Fruit fly (Drosophila melanogaster) whole organism, prepupa: ENCODE data around the gene CG31659.

ENCODE experiments used
- CG10631 ChIP-seq: fragments of 200-800 bp; sonication (Bioruptor generic); optimal IDR thresholded peaks from 2 replicates; lab custom pipeline; 2016; ENCODE audit warnings: missing biosample characterization, missing genetic modification characterization
- CG10669 ChIP-seq: fragments of 200-800 bp; sonication (Bioruptor generic); optimal IDR thresholded peaks from 3 replicates; lab custom pipeline; 2018; ENCODE audit warnings: missing biosample characterization, mild to moderate bottlenecking, missing genetic modification characterization, moderate library complexity
- CG11294 ChIP-seq: fragments of 200-800 bp; sonication (Bioruptor generic); IDR thresholded peaks from 2 replicates; pipeline ENCODE4 v1.3.6; 2022; ENCODE audit warnings: missing biosample characterization, missing genetic modification characterization
- CG11762 ChIP-seq: fragments of 200-800 bp; sonication (Bioruptor generic); optimal IDR thresholded peaks from 3 replicates; lab custom pipeline; 2016; ENCODE audit warnings: missing biosample characterization, missing genetic modification characterization; ENCODE audit not compliant: insufficient read depth
- CG11902 ChIP-seq: fragments of 200-800 bp; sonication (Bioruptor generic); optimal IDR thresholded peaks from 3 replicates; lab custom pipeline; 2016; ENCODE audit warnings: missing biosample characterization, missing genetic modification characterization
- CG15336 ChIP-seq: fragments of 200-800 bp; sonication (Bioruptor generic); IDR thresholded peaks from 2 replicates; pipeline ENCODE4 v1.3.6; 2022; ENCODE audit warnings: missing biosample characterization, missing genetic modification characterization
- CG16779 ChIP-seq: fragments of 200-800 bp; sonication (Bioruptor generic); optimal IDR thresholded peaks from 3 replicates; lab custom pipeline; 2017; ENCODE audit warnings: missing biosample characterization, mild to moderate bottlenecking, missing genetic modification characterization
- CG3032 ChIP-seq: fragments of 200-800 bp; optimal IDR thresholded peaks from 2 replicates; lab custom pipeline; 2019; ENCODE audit warnings: missing biosample characterization, mild to moderate bottlenecking, missing genetic modification characterization, moderate library complexity
- CG32006 ChIP-seq: fragments of 200-800 bp; sonication (Bioruptor generic); optimal IDR thresholded peaks from 3 replicates; lab custom pipeline; 2017; ENCODE audit warnings: missing biosample characterization, mild to moderate bottlenecking, missing genetic modification characterization
- CG4318 ChIP-seq: fragments of 200-800 bp; sonication (Bioruptor generic); optimal IDR thresholded peaks from 3 replicates; lab custom pipeline; 2017; ENCODE audit warnings: missing biosample characterization, mild to moderate bottlenecking, missing genetic modification characterization
- CG6163 ChIP-seq: fragments of 200-800 bp; sonication (Bioruptor generic); IDR thresholded peaks from 3 replicates; pipeline ENCODE4 v1.3.6; 2022; ENCODE audit warnings: missing biosample characterization, missing genetic modification characterization
- CG6276 ChIP-seq: fragments of 200-800 bp; sonication (Bioruptor generic); optimal IDR thresholded peaks from 2 replicates; lab custom pipeline; 2017; ENCODE audit warnings: missing biosample characterization, mild to moderate bottlenecking, missing genetic modification characterization
- CG6792 ChIP-seq: fragments of 200-800 bp; sonication (Bioruptor generic); optimal IDR thresholded peaks from 3 replicates; lab custom pipeline; 2016; ENCODE audit warnings: missing biosample characterization, missing genetic modification characterization
- CG6808 ChIP-seq: fragments of 200-800 bp; sonication (Bioruptor generic); optimal IDR thresholded peaks from 3 replicates; lab custom pipeline; 2017; ENCODE audit warnings: missing biosample characterization, missing genetic modification characterization, mild to moderate bottlenecking, moderate library complexity, missing genetic modification reagents
- CG6854 ChIP-seq: fragments of 200-800 bp; sonication (Bioruptor generic); optimal IDR thresholded peaks from 2 replicates; lab custom pipeline; 2017; ENCODE audit warnings: missing biosample characterization, mild to moderate bottlenecking, missing genetic modification characterization
- CG7368 ChIP-seq: fragments of 200-800 bp; sonication (Bioruptor generic); optimal IDR thresholded peaks from 3 replicates; lab custom pipeline; 2016; ENCODE audit warnings: missing biosample characterization, missing genetic modification characterization
- CG8119 ChIP-seq: fragments of 200-800 bp; sonication (Bioruptor generic); IDR thresholded peaks from 3 replicates; pipeline ENCODE4 v1.3.6; 2022; ENCODE audit warnings: missing biosample characterization, missing genetic modification characterization
- CG8319 ChIP-seq: fragments of 200-800 bp; sonication (Bioruptor generic); optimal IDR thresholded peaks from 3 replicates; lab custom pipeline; 2016; ENCODE audit warnings: missing biosample characterization, missing genetic modification characterization
- CG9139 ChIP-seq: fragments of 200-800 bp; sonication (Bioruptor generic); optimal IDR thresholded peaks from 3 replicates; lab custom pipeline; 2017; ENCODE audit warnings: missing biosample characterization, mild to moderate bottlenecking, missing genetic modification characterization
- Eip75B ChIP-seq: fragments of 200-800 bp; sonication (Bioruptor generic); optimal IDR thresholded peaks from 3 replicates; lab custom pipeline; 2016; ENCODE audit warnings: missing biosample characterization, missing genetic modification characterization
- Eip78C ChIP-seq: fragments of 200-800 bp; sonication (Bioruptor generic); peaks from one replicate; lab custom pipeline; 2016; ENCODE audit warnings: missing biosample characterization, missing genetic modification characterization
- Ets21C ChIP-seq: fragments of 200-800 bp; sonication (Bioruptor generic); optimal IDR thresholded peaks from 3 replicates; lab custom pipeline; 2016; ENCODE audit warnings: missing biosample characterization, missing genetic modification characterization
- Ets96B ChIP-seq: fragments of 200-800 bp; optimal IDR thresholded peaks from 2 replicates; lab custom pipeline; 2019; ENCODE audit warnings: missing biosample characterization, mild to moderate bottlenecking, missing genetic modification characterization, moderate library complexity
- Gug ChIP-seq: fragments of 200-800 bp; sonication (Bioruptor generic); IDR thresholded peaks from 2 replicates; pipeline ENCODE4 v1.3.6; 2022; ENCODE audit warnings: missing biosample characterization, missing genetic modification characterization
- Hr38 ChIP-seq: sonication (Bioruptor generic); optimal IDR thresholded peaks from 2 replicates; lab custom pipeline; 2016; ENCODE audit warnings: missing biosample characterization, missing genetic modification characterization
- Hr39 ChIP-seq: fragments of 200-800 bp; sonication (Bioruptor generic); optimal IDR thresholded peaks from 2 replicates; lab custom pipeline; 2016; ENCODE audit warnings: missing biosample characterization, missing genetic modification characterization
- Hr4 ChIP-seq: fragments of 200-800 bp; sonication (Bioruptor generic); optimal IDR thresholded peaks from 3 replicates; lab custom pipeline; 2016; ENCODE audit warnings: missing biosample characterization, missing genetic modification characterization
- OdsH ChIP-seq: fragments of 200-800 bp; sonication (Bioruptor generic); optimal IDR thresholded peaks from 3 replicates; lab custom pipeline; 2016; ENCODE audit warnings: missing biosample characterization, missing genetic modification characterization
- Smox ChIP-seq: fragments of 200-800 bp; sonication (Bioruptor generic); optimal IDR thresholded peaks from 3 replicates; lab custom pipeline; 2016; ENCODE audit warnings: missing biosample characterization, missing genetic modification characterization
- Sox102F ChIP-seq: fragments of 200-800 bp; sonication (Bioruptor generic); optimal IDR thresholded peaks from 2 replicates; lab custom pipeline; 2016; ENCODE audit warnings: missing biosample characterization, mild to moderate bottlenecking, missing genetic modification characterization
- Sox14 ChIP-seq: fragments of 200-800 bp; sonication (Bioruptor generic); optimal IDR thresholded peaks from 3 replicates; lab custom pipeline; 2016; ENCODE audit warnings: missing biosample characterization, missing genetic modification characterization
- Sox15 ChIP-seq: fragments of 200-800 bp; sonication (Bioruptor generic); optimal IDR thresholded peaks from 3 replicates; lab custom pipeline; 2016; ENCODE audit warnings: missing biosample characterization, missing genetic modification characterization
- achi ChIP-seq: fragments of 200-800 bp; sonication (Bioruptor generic); optimal IDR thresholded peaks from 3 replicates; lab custom pipeline; 2016; ENCODE audit warnings: missing biosample characterization, missing genetic modification characterization
- acj6 ChIP-seq: fragments of 200-800 bp; sonication (Bioruptor generic); optimal IDR thresholded peaks from 3 replicates; lab custom pipeline; 2016; ENCODE audit warnings: missing biosample characterization, missing genetic modification characterization
- cyc ChIP-seq: fragments of 200-800 bp; sonication (Bioruptor generic); optimal IDR thresholded peaks from 3 replicates; lab custom pipeline; 2016; ENCODE audit warnings: missing biosample characterization, missing genetic modification characterization
- dac ChIP-seq: fragments of 200-800 bp; sonication (Bioruptor generic); optimal IDR thresholded peaks from 2 replicates; lab custom pipeline; 2017; ENCODE audit warnings: missing biosample characterization, mild to moderate bottlenecking, missing genetic modification characterization
- dsx ChIP-seq: fragments of 200-800 bp; optimal IDR thresholded peaks from 3 replicates; lab custom pipeline; 2019; ENCODE audit warnings: missing biosample characterization, mild to moderate bottlenecking, missing genetic modification characterization, moderate library complexity; ENCODE audit not compliant: poor library complexity, severe bottlenecking
- eg ChIP-seq: fragments of 200-800 bp; sonication (Bioruptor generic); IDR thresholded peaks from 3 replicates; pipeline ENCODE4 v1.3.6; 2022; ENCODE audit warnings: missing biosample characterization, missing genetic modification characterization
- esn ChIP-seq: fragments of 200-800 bp; sonication (Bioruptor generic); optimal IDR thresholded peaks from 2 replicates; lab custom pipeline; 2016; ENCODE audit warnings: missing biosample characterization, mild to moderate bottlenecking, missing genetic modification characterization, moderate library complexity
- fd59A ChIP-seq: fragments of 200-800 bp; sonication (Bioruptor generic); optimal IDR thresholded peaks from 2 replicates; lab custom pipeline; 2017; ENCODE audit warnings: missing biosample characterization, mild to moderate bottlenecking, missing genetic modification characterization, missing genetic modification reagents
- fd85E ChIP-seq: fragments of 200-800 bp; sonication (Bioruptor generic); optimal IDR thresholded peaks from 3 replicates; lab custom pipeline; 2016; ENCODE audit warnings: missing biosample characterization, missing genetic modification characterization
- fkh ChIP-seq: fragments of 200-800 bp; sonication (Bioruptor generic); optimal IDR thresholded peaks from 3 replicates; lab custom pipeline; 2017; ENCODE audit warnings: missing biosample characterization, mild to moderate bottlenecking, missing genetic modification characterization, moderate library complexity
- lz ChIP-seq: fragments of 200-800 bp; sonication (Bioruptor generic); optimal IDR thresholded peaks from 3 replicates; lab custom pipeline; 2016; ENCODE audit warnings: missing biosample characterization, missing genetic modification characterization
- net ChIP-seq: fragments of 200-800 bp; sonication (Bioruptor generic); optimal IDR thresholded peaks from 3 replicates; lab custom pipeline; 2016; ENCODE audit warnings: missing biosample characterization, missing genetic modification characterization
- spab ChIP-seq: fragments of 200-800 bp; sonication (Bioruptor generic); optimal IDR thresholded peaks from 2 replicates; lab custom pipeline; 2017; ENCODE audit warnings: missing biosample characterization, mild to moderate bottlenecking, missing genetic modification characterization, missing genetic modification reagents
- svp ChIP-seq: fragments of 200-800 bp; sonication (Bioruptor generic); peaks from one replicate; lab custom pipeline; 2016; ENCODE audit warnings: missing biosample characterization, missing genetic modification characterization
- topi ChIP-seq: fragments of 200-800 bp; sonication (Bioruptor generic); optimal IDR thresholded peaks from 3 replicates; lab custom pipeline; 2016; ENCODE audit warnings: missing biosample characterization, missing genetic modification characterization
- vri ChIP-seq: fragments of 200-800 bp; sonication (Bioruptor generic); optimal IDR thresholded peaks from 3 replicates; lab custom pipeline; 2016; ENCODE audit warnings: missing biosample characterization, mild to moderate bottlenecking, missing genetic modification characterization

The CG31659 gene

dm6 chr2L:1328861-1329260 lies 30.7 kb downstream of the CG31659 start, which contains the start of gene a5:
a5 (plus strand) TSS chr2L:1329161.
- TF ChIP-seq CG6163 (GFP tag; lab: Robert Waterston, UW) (no peak), fd59A (GFP tag; lab: Kevin White, UChicago) (no peak), esn (no peak), Hr39 (GFP tag; lab: Kevin White, UChicago) (no peak), Sox14 (GFP tag; lab: Kevin White, UChicago) (no peak), achi (GFP tag; lab: Kevin White, UChicago) (no peak)
- TF ChIP-seq, all 60 proteins: peak for 0

dm6 chr2L:1316422-1316821 lies 43.2 kb downstream of the CG31659 start:
- TF ChIP-seq OdsH (GFP tag; lab: Kevin White, UChicago) (peak; percentile 2), Eip78C (GFP tag; lab: Kevin White, UChicago) (peak; percentile 41), CG6163 (GFP tag; lab: Robert Waterston, UW) (no peak), cyc (GFP tag; lab: Kevin White, UChicago) (no peak)

- TF ChIP-seq Hr39 (GFP tag; lab: Kevin White, UChicago), result no peak
- no peak for TF ChIP-seq CG11902 (GFP tag; lab: Kevin White, UChicago)
- no peak for TF ChIP-seq CG10631 (GFP tag; lab: Kevin White, UChicago)
- TF ChIP-seq CG6854 (GFP tag; lab: Kevin White, UChicago), result no peak
- TF ChIP-seq vri, result no peak
- no peak for TF ChIP-seq fd85E (GFP tag; lab: Kevin White, UChicago)
- no peak for TF ChIP-seq esn
- TF ChIP-seq CG10669 (GFP tag; lab: Kevin White, UChicago), result peak; percentile 8
- no peak for TF ChIP-seq acj6 (GFP tag; lab: Kevin White, UChicago)
- TF ChIP-seq net (GFP tag; lab: Kevin White, UChicago), result no peak
- TF ChIP-seq spab (GFP tag; lab: Kevin White, UChicago), result no peak
- no peak for TF ChIP-seq fd59A (GFP tag; lab: Kevin White, UChicago)
- TF ChIP-seq Sox14 (GFP tag; lab: Kevin White, UChicago), result no peak
- TF ChIP-seq cyc (GFP tag; lab: Kevin White, UChicago), result no peak
- no peak for TF ChIP-seq CG11294 (GFP tag; lab: Robert Waterston, UW)
- TF ChIP-seq dsx (GFP tag; lab: Kevin White, UChicago), result no peak
- TF ChIP-seq svp (GFP tag; lab: Kevin White, UChicago), result no peak
- peak; percentile 15 for TF ChIP-seq CG3032 (tag; lab: Kevin White, UChicago)
- no peak for TF ChIP-seq CG6276
- TF ChIP-seq dac, result no peak
- TF ChIP-seq Sox102F (GFP tag; lab: Kevin White, UChicago), result no peak
- TF ChIP-seq eg (GFP tag; lab: Robert Waterston, UW), result peak; percentile 70
- peak; percentile 8 for TF ChIP-seq Ets96B (tag; lab: Kevin White, UChicago)
- no peak for TF ChIP-seq CG6808 (GFP tag; lab: Kevin White, UChicago)
- no peak for TF ChIP-seq topi (GFP tag; lab: Kevin White, UChicago)
- no peak for TF ChIP-seq CG15336
- no peak for TF ChIP-seq Gug (GFP tag; lab: Robert Waterston, UW)
- TF ChIP-seq CG4318 (GFP tag; lab: Kevin White, UChicago), result no peak
- no peak for TF ChIP-seq Ets21C (GFP tag; lab: Kevin White, UChicago)
- TF ChIP-seq CG8319 (GFP tag; lab: Kevin White, UChicago), result no peak
- no peak for TF ChIP-seq fkh (GFP tag; lab: Kevin White, UChicago)
- no peak for TF ChIP-seq Eip75B (GFP tag; lab: Kevin White, UChicago)
- TF ChIP-seq achi (GFP tag; lab: Kevin White, UChicago), result no peak
- TF ChIP-seq Sox15 (GFP tag; lab: Kevin White, UChicago), result no peak
- no peak for TF ChIP-seq CG7368
- no peak for TF ChIP-seq CG6792 (GFP tag; lab: Kevin White, UChicago)
- no peak for TF ChIP-seq Smox (GFP tag; lab: Kevin White, UChicago)
- TF ChIP-seq CG16779 (tag; lab: Kevin White, UChicago), result no peak
- peak; percentile 18 for TF ChIP-seq CG32006
- no peak for TF ChIP-seq CG8119 (GFP tag; lab: Robert Waterston, UW)
- no peak for TF ChIP-seq lz (GFP tag; lab: Kevin White, UChicago)
- no peak for TF ChIP-seq Hr38 (GFP tag; lab: Kevin White, UChicago)
- no peak for TF ChIP-seq CG11762 (GFP tag; lab: Kevin White, UChicago)
- peak; percentile 7 for TF ChIP-seq Hr4 (GFP tag; lab: Kevin White, UChicago)
- TF ChIP-seq OdsH (GFP tag; lab: Kevin White, UChicago), result no peak
- no peak for TF ChIP-seq CG9139 (GFP tag; lab: Kevin White, UChicago)
Observed at dm6 chr2L:1315283-1315682, 44.3 kb downstream of the CG31659 start.
